Worm (Caenorhabditis elegans): ENCODE results near the gene slc-46A.
"Not testable (repeated sequence)": the region's sequence is repeated elsewhere in the genome, so short reads cannot be mapped to it uniquely, and the experiment has no call there.

slc-46A gene

DNA sequence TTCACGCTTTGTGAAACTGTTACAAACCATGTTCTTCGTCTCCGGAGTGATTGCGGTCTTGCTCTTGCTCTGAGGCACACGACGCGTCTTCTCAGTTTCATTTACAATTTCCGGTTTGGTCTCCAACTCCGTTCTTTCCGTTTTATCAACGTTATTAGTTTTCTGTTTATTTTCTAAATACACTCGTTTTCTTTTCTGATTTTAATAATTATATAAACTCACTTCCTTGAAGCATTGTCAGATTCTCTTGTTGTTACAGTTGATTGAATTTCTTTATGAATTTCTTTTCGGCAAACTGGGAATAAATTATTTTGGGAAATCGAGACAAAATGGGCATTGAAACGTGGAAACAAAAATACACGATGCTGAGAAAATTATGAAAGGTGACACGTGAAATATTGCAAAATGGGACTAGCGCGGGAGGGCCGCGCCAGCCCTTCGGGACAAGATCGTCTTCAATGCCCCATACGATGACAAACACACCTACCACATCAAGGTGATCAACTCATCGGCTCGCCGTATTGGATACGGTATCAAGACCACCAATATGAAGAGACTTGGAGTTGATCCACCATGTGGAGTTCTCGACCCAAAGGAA is 10.9 kb upstream of the slc-46A start, which contains the start of the genes ZK354.9 and msp-58:
Gene ZK354.9 (minus strand): TSS at position 101 of the 598 bp plus-strand sequence.
Gene msp-58 (plus strand): TSS at position 548 of the 598 bp plus-strand sequence.
- not testable (repeated sequence) for TF ChIP-seq gei-8 (GFP tag; optimal IDR thresholded peaks at IDR 0.05); attf-4 (tag; optimal IDR thresholded peaks at IDR 0.05); arid-1 (GFP tag; conservative IDR thresholded peaks at IDR 0.05)

- 0 out of 2 replicates have a peak, but pooled peaks have one; percentile 79 for TF ChIP-seq snpc-1.2 (GFP tag; IDR thresholded peaks at IDR 0.05)
Measured at ce11 chrIV:5309137-5309536, 9.9 kb upstream of the slc-46A start.

ce11 chrIV:5309742-5310141 is 9.3 kb upstream of the slc-46A start, which contains the start of gene ZK354.3:
ZK354.3 (plus strand) TSS chrIV:5310042.
- no peak for TF ChIP-seq nhr-41 (GFP tag; IDR thresholded peaks at IDR 0.05)
- TF ChIP-seq lin-29 (GFP tag; IDR thresholded peaks at IDR 0.05) = no peak
- TF ChIP-seq vab-7 (GFP tag; IDR thresholded peaks at IDR 0.05) = no peak
- TF ChIP-seq rbr-2 (tag; optimal IDR thresholded peaks at IDR 0.05) = no peak
- TF ChIP-seq unc-130 (GFP tag; optimal IDR thresholded peaks at IDR 0.05) = no peak
- no peak for TF ChIP-seq ZK337.2 (GFP tag; IDR thresholded peaks at IDR 0.05)
- TF ChIP-seq madf-5 (GFP tag; IDR thresholded peaks at IDR 0.05) = no peak
- no peak for TF ChIP-seq egl-43 (GFP tag; IDR thresholded peaks at IDR 0.05)
- no peak for TF ChIP-seq F37D6.2 (tag; optimal IDR thresholded peaks at IDR 0.05)
- TF ChIP-seq aly-2 (tag; optimal IDR thresholded peaks at IDR 0.05) = no peak
- TF ChIP-seq tra-1 (GFP tag; IDR thresholded peaks at IDR 0.05) = no peak
- TF ChIP-seq hlh-30 (tag; optimal IDR thresholded peaks at IDR 0.05; ENCODE audit: insufficient read depth) = no peak
- no peak for TF ChIP-seq nhr-237 (tag; optimal IDR thresholded peaks at IDR 0.05)
- TF ChIP-seq D1046.2 (GFP tag; IDR thresholded peaks at IDR 0.05) = no peak
- no peak for TF ChIP-seq ztf-11 (tag; optimal IDR thresholded peaks at IDR 0.05)
- TF ChIP-seq ama-1 (optimal IDR thresholded peaks at IDR 0.05) = no peak
- no peak for TF ChIP-seq fkh-10 (GFP tag; optimal IDR thresholded peaks at IDR 0.05)
- TF ChIP-seq pqm-1 (tag; optimal IDR thresholded peaks at IDR 0.05) = no peak
- no peak for TF ChIP-seq unc-39 (tag; optimal IDR thresholded peaks at IDR 0.05)
- no peak for TF ChIP-seq daf-19 (GFP tag; conservative IDR thresholded peaks at IDR 0.05)

ce11 chrIV:5313011-5313410 is 6.0 kb upstream of the slc-46A start, which contains the start of the genes msp-59 and ZK354.2:
msp-59 (minus strand) TSS chrIV:5313111.
ZK354.2 (plus strand) TSS chrIV:5313405.
- TF ChIP-seq mdl-1 (tag; optimal IDR thresholded peaks at IDR 0.05); mxl-3 (GFP tag; optimal IDR thresholded peaks at IDR 0.05); Y75B8A.6 (GFP tag; IDR thresholded peaks at IDR 0.05): not testable (repeated sequence)

DNA sequence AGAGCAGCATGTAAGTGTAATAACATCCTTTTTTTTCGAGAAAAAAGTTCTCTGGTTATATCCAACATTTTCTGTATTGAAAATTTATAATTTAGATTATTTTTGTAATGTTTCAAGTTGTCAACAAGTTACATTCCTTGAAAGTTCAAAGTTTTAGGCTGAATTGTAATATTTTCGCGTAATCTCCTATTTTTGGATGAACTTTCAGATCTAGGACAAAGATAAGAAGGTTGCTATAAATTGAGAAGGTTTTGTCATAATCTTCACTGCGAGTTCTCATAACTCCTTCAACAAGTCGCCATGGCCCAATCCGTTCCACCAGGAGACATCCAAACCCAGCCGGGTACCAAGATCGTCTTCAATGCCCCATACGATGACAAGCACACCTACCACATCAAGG is 2.8 kb upstream of the slc-46A start, which contains the start of gene msp-65:
Gene msp-65 (plus strand): TSS at position 301 of the 400 bp plus-strand sequence.
- not testable (repeated sequence) for TF ChIP-seq mdl-1 (tag; optimal IDR thresholded peaks at IDR 0.05); R02D3.7 (tag; optimal IDR thresholded peaks at IDR 0.05); lin-38 (GFP tag; IDR thresholded peaks at IDR 0.05)

DNA sequence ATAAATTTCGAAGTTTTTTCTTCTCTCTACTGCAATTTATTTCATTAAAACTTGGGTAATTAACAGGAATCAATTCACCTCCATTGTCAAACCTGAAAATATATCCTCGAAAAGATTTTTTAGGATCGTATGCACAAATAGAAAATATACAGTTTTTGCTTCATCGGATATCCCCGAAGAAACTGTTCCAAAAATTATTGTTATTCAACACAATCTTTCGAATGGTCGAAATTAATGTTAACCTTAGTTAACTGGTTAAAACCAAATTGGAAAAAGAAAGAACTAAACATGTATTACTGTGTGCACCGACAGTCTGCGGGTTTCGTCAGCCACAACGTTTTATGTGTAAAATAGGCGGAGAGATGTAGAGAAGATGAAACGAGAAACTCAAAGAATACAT is 1.9 kb upstream of the slc-46A start:
- TF ChIP-seq dmd-9 (GFP tag; IDR thresholded peaks at IDR 0.05) (no peak), arid-1 (GFP tag; conservative IDR thresholded peaks at IDR 0.05) (0 out of 2 replicates have a peak, but pooled peaks have one; percentile 18), daf-16 (GFP tag; optimal IDR thresholded peaks at IDR 0.05) (no peak), daf-16 (tag; optimal IDR thresholded peaks at IDR 0.05) (peak; percentile 31), hif-1 (tag; optimal IDR thresholded peaks at IDR 0.05) (no peak), mes-2 (tag; optimal IDR thresholded peaks at IDR 0.05; ENCODE audit: poor library complexity, severe bottlenecking) (no peak), unc-130 (GFP tag; optimal IDR thresholded peaks at IDR 0.05) (no peak), snpc-4 (tag; optimal IDR thresholded peaks at IDR 0.05) (peak; percentile 78), ZK546.5 (tag; optimal IDR thresholded peaks at IDR 0.05) (no peak), ztf-11 (tag; optimal IDR thresholded peaks at IDR 0.05) (no peak), nhr-25 (tag; optimal IDR thresholded peaks at IDR 0.05; ENCODE audit: borderline replicate concordance, insufficient read depth) (peak; percentile 22), nhr-6 (tag; optimal IDR thresholded peaks at IDR 0.05) (no peak), F44E2.7 (GFP tag; IDR thresholded peaks at IDR 0.05) (no peak), aly-2 (tag; optimal IDR thresholded peaks at IDR 0.05) (no peak), F10B5.3 (tag; optimal IDR thresholded peaks at IDR 0.05) (no peak), dve-1 (tag; optimal IDR thresholded peaks at IDR 0.05; ENCODE audit: insufficient read depth) (peak; percentile 70)

Data from whole organism, L4 larva.